Worm (Caenorhabditis elegans): ENCODE data around the gene math-45.

- TF ChIP-seq mdl-1 (tag; optimal IDR thresholded peaks at IDR 0.05) (no peak), nhr-77 (tag; optimal IDR thresholded peaks at IDR 0.05) (no peak), nhr-12 (tag; optimal IDR thresholded peaks at IDR 0.05) (no peak), ceh-16 (tag; optimal IDR thresholded peaks at IDR 0.05) (no peak), unc-62 (GFP tag; optimal IDR thresholded peaks at IDR 0.05) (no peak), ZK546.5 (tag; optimal IDR thresholded peaks at IDR 0.05) (no peak), ama-1 (optimal IDR thresholded peaks at IDR 0.05) (no peak), mml-1 (tag; optimal IDR thresholded peaks at IDR 0.05) (no peak)
Measured at ce11 chrII:1525498-1525897, 8.2 kb upstream of the math-45 start, which contains the start of gene Y51H7BR.7.

All from whole organism, L3 larva.